Worm (Caenorhabditis elegans) whole organism, L2 larva: ENCODE measurements around the gene srab-21.

ENCODE experiments used
- C34F6.9 ChIP-seq: fragments of 150-350 bp; optimal IDR thresholded peaks from 2 replicates; lab custom pipeline; 2014; ENCODE audit warnings: missing biosample characterization, missing genetic modification characterization
- F13H6.1 ChIP-seq: sonication (generic microtip); optimal IDR thresholded peaks from 2 replicates; lab custom pipeline; 2016; ENCODE audit warnings: missing genetic modification characterization, missing compliant biosample characterization
- Y55F3AM.14 ChIP-seq: fragments of 200-800 bp; sonication (Bioruptor generic); optimal IDR thresholded peaks from 2 replicates; lab custom pipeline; 2018; ENCODE audit warnings: mild to moderate bottlenecking, missing genetic modification characterization, missing compliant biosample characterization
- ZK546.5 ChIP-seq: sonication (generic microtip); optimal IDR thresholded peaks from 2 replicates; lab custom pipeline; 2017; ENCODE audit warnings: missing biosample characterization, missing genetic modification characterization
- alr-1 ChIP-seq: fragments of 150-350 bp; optimal IDR thresholded peaks from 2 replicates; lab custom pipeline; 2014; ENCODE audit warnings: missing biosample characterization, missing genetic modification characterization
- ama-1 ChIP-seq: fragments of 150-350 bp; optimal IDR thresholded peaks from 2 replicates; lab custom pipeline; 2018; ENCODE audit warnings: inconsistent platforms
- blmp-1 ChIP-seq: sonication (generic microtip); optimal IDR thresholded peaks from 2 replicates; lab custom pipeline; 2017; ENCODE audit warnings: missing genetic modification characterization, mild to moderate bottlenecking, missing compliant biosample characterization, antibody characterized with exemption, moderate library complexity; ENCODE audit not compliant: insufficient read depth
- crh-2 ChIP-seq: sonication (generic microtip); optimal IDR thresholded peaks from 2 replicates; lab custom pipeline; 2017; ENCODE audit warnings: missing biosample characterization, missing genetic modification characterization
- egl-27 ChIP-seq: sonication (generic microtip); optimal IDR thresholded peaks from 3 replicates; lab custom pipeline; 2017; ENCODE audit warnings: missing biosample characterization, missing genetic modification reagents, missing genetic modification characterization
- elt-1 ChIP-seq: fragments of 150-350 bp; optimal IDR thresholded peaks from 2 replicates; lab custom pipeline; 2014; ENCODE audit warnings: missing biosample characterization, missing genetic modification characterization
- elt-3 ChIP-seq: sonication (generic microtip); optimal IDR thresholded peaks from 2 replicates; lab custom pipeline; 2017; ENCODE audit warnings: missing biosample characterization, missing genetic modification characterization
- fos-1 ChIP-seq: fragments of 150-350 bp; optimal IDR thresholded peaks from 2 replicates; lab custom pipeline; 2014; ENCODE audit warnings: missing biosample characterization, missing genetic modification characterization
- gmeb-1 ChIP-seq: fragments of 150-350 bp; optimal IDR thresholded peaks from 2 replicates; lab custom pipeline; 2014; ENCODE audit warnings: missing biosample characterization, missing genetic modification characterization
- lin-11 ChIP-seq: fragments of 150-350 bp; sonication (generic microtip); optimal IDR thresholded peaks from 2 replicates; lab custom pipeline; 2014; ENCODE audit warnings: missing biosample characterization, missing genetic modification characterization, inconsistent platforms, mixed read lengths
- lsy-2 ChIP-seq, 2 experiments: fragments of 150-350 bp in 1 of 2; sonication (generic microtip) in 1 of 2; optimal IDR thresholded peaks; 2 replicates each; lab custom pipeline; 2014 to 2017; ENCODE audit warnings: missing biosample characterization in 2 of 2, missing genetic modification characterization in 2 of 2
- mab-5 ChIP-seq: fragments of 150-350 bp; optimal IDR thresholded peaks from 2 replicates; lab custom pipeline; 2014; ENCODE audit warnings: missing biosample characterization, missing genetic modification characterization
- nhr-10 ChIP-seq: sonication (generic microtip); optimal IDR thresholded peaks from 2 replicates; lab custom pipeline; 2017; ENCODE audit warnings: missing biosample characterization, missing genetic modification characterization
- nhr-11 ChIP-seq: fragments of 150-350 bp; optimal IDR thresholded peaks from 2 replicates; lab custom pipeline; 2014; ENCODE audit warnings: missing biosample characterization, missing genetic modification characterization
- nhr-129 ChIP-seq: fragments of 150-350 bp; optimal IDR thresholded peaks from 2 replicates; lab custom pipeline; 2014; ENCODE audit warnings: missing biosample characterization, missing genetic modification characterization
- nhr-21 ChIP-seq: fragments of 150-350 bp; optimal IDR thresholded peaks from 2 replicates; lab custom pipeline; 2014; ENCODE audit warnings: missing biosample characterization, missing genetic modification characterization
- nhr-23 ChIP-seq: fragments of 150-350 bp; optimal IDR thresholded peaks from 2 replicates; lab custom pipeline; 2014; ENCODE audit warnings: missing biosample characterization, missing genetic modification reagents, missing genetic modification characterization
- nhr-25 ChIP-seq: fragments of 150-350 bp; sonication (generic microtip); optimal IDR thresholded peaks from 3 replicates; lab custom pipeline; 2014; ENCODE audit warnings: missing biosample characterization, missing genetic modification characterization
- nhr-77 ChIP-seq: fragments of 150-350 bp; optimal IDR thresholded peaks from 2 replicates; lab custom pipeline; 2014; ENCODE audit warnings: missing biosample characterization, missing genetic modification characterization
- peb-1 ChIP-seq: fragments of 150-350 bp; optimal IDR thresholded peaks from 2 replicates; lab custom pipeline; 2014; ENCODE audit warnings: missing biosample characterization, missing genetic modification characterization
- sem-4 ChIP-seq: fragments of 150-350 bp; optimal IDR thresholded peaks from 2 replicates; lab custom pipeline; 2014; ENCODE audit warnings: missing biosample characterization, missing genetic modification reagents, missing genetic modification characterization
- skn-1 ChIP-seq: sonication (generic microtip); optimal IDR thresholded peaks from 2 replicates; lab custom pipeline; 2017; ENCODE audit warnings: missing biosample characterization, missing genetic modification characterization
- sma-9 ChIP-seq, 2 experiments: fragments of 150-350 bp in 1 of 2; sonication (generic microtip) in 1 of 2; optimal IDR thresholded peaks; 2 replicates each; lab custom pipeline; 2014 to 2016; ENCODE audit warnings: missing genetic modification characterization in 2 of 2, mild to moderate bottlenecking in 1 of 2, missing biosample characterization in 1 of 2, missing compliant biosample characterization in 1 of 2, missing genetic modification reagents in 1 of 2, moderate library complexity in 1 of 2
- snpc-4 ChIP-seq: fragments of 150-350 bp; optimal IDR thresholded peaks from 2 replicates; lab custom pipeline; 2014; ENCODE audit warnings: missing biosample characterization, missing genetic modification characterization
- unc-62 ChIP-seq: fragments of 150-350 bp; optimal IDR thresholded peaks from 2 replicates; lab custom pipeline; 2014; ENCODE audit warnings: missing biosample characterization, missing genetic modification reagents, missing genetic modification characterization
- ztf-1 ChIP-seq: fragments of 200-800 bp; sonication (Bioruptor generic); conservative IDR thresholded peaks from 2 replicates; pipeline ENCODE4 v1.3.6; 2022; ENCODE audit warnings: missing genetic modification characterization, missing compliant biosample characterization
- ztf-4 ChIP-seq: fragments of 150-350 bp; optimal IDR thresholded peaks from 2 replicates; lab custom pipeline; 2014; ENCODE audit warnings: missing biosample characterization, missing genetic modification characterization

Gene srab-21

ce11 chrV:3431535-3431990, 7.3 kb upstream of the srab-21 start, which contains the start of the genes T20D4.19 and srj-9:
TSS of gene T20D4.19 (minus strand) at chrV:3431635.
TSS of gene srj-9 (plus strand) at chrV:3431940.
- TF ChIP-seq crh-2 (tag; lab: Kevin White, UChicago) (no peak), sma-9 (GFP tag; optimal IDR thresholded peaks at IDR 0.05; lab: Kevin White, UChicago) (no peak), sma-9 (tag; optimal IDR thresholded peaks at IDR 0.05; lab: Kevin White, UChicago) (no peak), elt-1 (tag; lab: Kevin White, UChicago) (no peak), nhr-25 (tag; lab: Kevin White, UChicago) (no peak), mab-5 (tag; lab: Kevin White, UChicago) (no peak), skn-1 (no peak), ZK546.5 (tag; lab: Kevin White, UChicago) (no peak), nhr-11 (tag; lab: Kevin White, UChicago) (no peak), blmp-1 (tag; lab: Kevin White, UChicago) (no peak), lsy-2 (tag; optimal IDR thresholded peaks at IDR 0.05; lab: Kevin White, UChicago) (no peak), F13H6.1 (tag; lab: Kevin White, UChicago) (no peak), ama-1 (no peak), gmeb-1 (tag; lab: Kevin White, UChicago) (no peak)

- TF ChIP-seq elt-1 (tag; lab: Kevin White, UChicago) (no peak), Y55F3AM.14 (GFP tag; lab: Kevin White, UChicago) (no peak), snpc-4 (tag; lab: Kevin White, UChicago) (no peak), nhr-77 (tag; lab: Kevin White, UChicago) (no peak), elt-3 (tag; lab: Kevin White, UChicago) (no peak), nhr-23 (tag; lab: Kevin White, UChicago) (no peak), C34F6.9 (no peak), ztf-1 (GFP tag; lab: Robert Waterston, UW) (no peak), ama-1 (no peak), nhr-11 (tag; lab: Kevin White, UChicago) (no peak), lin-11 (tag; lab: Kevin White, UChicago) (no peak), lsy-2 (tag; optimal IDR thresholded peaks at IDR 0.05; lab: Kevin White, UChicago) (no peak), peb-1 (no peak), alr-1 (tag; lab: Kevin White, UChicago) (no peak), skn-1 (no peak), ztf-4 (tag; lab: Kevin White, UChicago) (no peak)
Observed at ce11 chrV:3428697-3429096, 4.5 kb upstream of the srab-21 start, which contains the start of gene srab-20. TSS of gene srab-20 (plus strand) at chrV:3428997.

- no peak for TF ChIP-seq nhr-10
- TF ChIP-seq egl-27 (tag; lab: Kevin White, UChicago), result no peak
- no peak for TF ChIP-seq nhr-23 (tag; lab: Kevin White, UChicago)
- no peak for TF ChIP-seq F13H6.1 (tag; lab: Kevin White, UChicago)
- TF ChIP-seq nhr-25 (tag; lab: Kevin White, UChicago), result no peak
- no peak for TF ChIP-seq sem-4 (tag; lab: Kevin White, UChicago)
Observed at ce11 chrV:3426076-3426475, 1.8 kb upstream of the srab-21 start, which contains the start of gene srab-22. TSS of gene srab-22 (plus strand) at chrV:3426376.

ce11 chrV:3417928-3418327, 6.3 kb downstream of the srab-21 start, which contains the start of gene T20D4.3:
TSS of gene T20D4.3 (plus strand) at chrV:3418228.
- no peak for TF ChIP-seq unc-62
- no peak for TF ChIP-seq sma-9 (GFP tag; optimal IDR thresholded peaks at IDR 0.05; lab: Kevin White, UChicago)
- no peak for TF ChIP-seq sma-9 (tag; optimal IDR thresholded peaks at IDR 0.05; lab: Kevin White, UChicago)
- TF ChIP-seq ama-1, result no peak
- TF ChIP-seq nhr-21, result no peak
- no peak for TF ChIP-seq sem-4 (tag; lab: Kevin White, UChicago)
- TF ChIP-seq crh-2 (tag; lab: Kevin White, UChicago), result no peak
- TF ChIP-seq ztf-1 (GFP tag; lab: Robert Waterston, UW), result no peak
- TF ChIP-seq fos-1 (tag; lab: Kevin White, UChicago), result no peak

- no peak for TF ChIP-seq nhr-129 (tag; lab: Kevin White, UChicago)
- TF ChIP-seq nhr-25 (tag; lab: Kevin White, UChicago), result no peak
- peak; percentile 64 for TF ChIP-seq sma-9 (GFP tag; optimal IDR thresholded peaks at IDR 0.05; lab: Kevin White, UChicago)
- TF ChIP-seq sma-9 (tag; optimal IDR thresholded peaks at IDR 0.05; lab: Kevin White, UChicago), result no peak
- TF ChIP-seq nhr-11 (tag; lab: Kevin White, UChicago), result no peak
Observed at ce11 chrV:3413010-3413409, 11.2 kb downstream of the srab-21 start, which contains the start of gene txt-11. TSS of gene txt-11 (plus strand) at chrV:3413310.
